Worm (Caenorhabditis elegans) whole organism, L4/young adult: Measurements from ENCODE around the gene srh-82.

Source experiments
- W03F9.2 ChIP-seq: fragments of 150-350 bp; optimal IDR thresholded peaks from 2 replicates; lab custom pipeline; 2014; ENCODE audit warnings: missing biosample characterization, missing genetic modification characterization
- dao-5 ChIP-seq: sonication (generic microtip); optimal IDR thresholded peaks from 2 replicates; lab custom pipeline; 2016; ENCODE audit warnings: missing genotype, missing genetic modification characterization, moderate library complexity, missing compliant biosample characterization
- him-1 ChIP-seq: sonication (generic microtip); optimal IDR thresholded peaks from 2 replicates; lab custom pipeline; 2016; ENCODE audit warnings: missing genotype, missing genetic modification reagents, missing genetic modification characterization, missing compliant biosample characterization

- TF ChIP-seq dao-5 (tag; lab: Kevin White, UChicago) (no peak), him-1 (tag; lab: Kevin White, UChicago) (no peak), W03F9.2 (tag; lab: Kevin White, UChicago) (no peak)
Observed at ce11 chrV:155215-155614, 10.3 kb downstream of the srh-82 start.
